Worm (Caenorhabditis elegans) whole organism, midembryonic: ENCODE data around the gene ins-31.

ENCODE experiments used
- T22C8.4 ChIP-seq: fragments of 200-800 bp; sonication (Bioruptor generic); IDR thresholded peaks from 2 replicates; pipeline ENCODE4 v1.3.6; 2022; ENCODE audit warnings: missing genetic modification characterization, missing compliant biosample characterization
- cog-1 ChIP-seq: sonication (generic microtip); optimal IDR thresholded peaks from 2 replicates; lab custom pipeline; 2016; ENCODE audit warnings: missing genetic modification characterization, missing compliant biosample characterization
- flt-1 ChIP-seq: fragments of 200-800 bp; sonication (Bioruptor generic); IDR thresholded peaks from 2 replicates; pipeline ENCODE4 v1.3.6; 2022; ENCODE audit warnings: missing genetic modification characterization, missing compliant biosample characterization
- klf-2 ChIP-seq: fragments of 200-800 bp; sonication (Bioruptor generic); conservative IDR thresholded peaks from 2 replicates; pipeline ENCODE4 v1.3.6; 2022; ENCODE audit warnings: missing genetic modification reagents, missing genetic modification characterization, missing compliant biosample characterization
- med-1 ChIP-seq: sonication (generic microtip); optimal IDR thresholded peaks from 2 replicates; lab custom pipeline; 2017; ENCODE audit warnings: missing genetic modification characterization, mild to moderate bottlenecking, missing compliant biosample characterization, antibody characterized with exemption, missing genetic modification reagents; ENCODE audit not compliant: insufficient read depth
- ref-1 ChIP-seq: fragments of 200-800 bp; sonication (Bioruptor generic); conservative IDR thresholded peaks from 2 replicates; pipeline ENCODE4 v1.3.6; 2022; ENCODE audit warnings: missing genetic modification reagents, missing genetic modification characterization, missing compliant biosample characterization
- ztf-23 ChIP-seq: fragments of 200-800 bp; sonication (Bioruptor generic); IDR thresholded peaks from 2 replicates; pipeline ENCODE4 v1.3.6; 2022; ENCODE audit warnings: missing genetic modification reagents, missing genetic modification characterization, missing compliant biosample characterization
- ztf-29 ChIP-seq: fragments of 200-800 bp; sonication (Bioruptor generic); IDR thresholded peaks from 2 replicates; pipeline ENCODE4 v1.3.6; 2022; ENCODE audit warnings: missing genetic modification reagents, missing genetic modification characterization, missing compliant biosample characterization

DNA sequence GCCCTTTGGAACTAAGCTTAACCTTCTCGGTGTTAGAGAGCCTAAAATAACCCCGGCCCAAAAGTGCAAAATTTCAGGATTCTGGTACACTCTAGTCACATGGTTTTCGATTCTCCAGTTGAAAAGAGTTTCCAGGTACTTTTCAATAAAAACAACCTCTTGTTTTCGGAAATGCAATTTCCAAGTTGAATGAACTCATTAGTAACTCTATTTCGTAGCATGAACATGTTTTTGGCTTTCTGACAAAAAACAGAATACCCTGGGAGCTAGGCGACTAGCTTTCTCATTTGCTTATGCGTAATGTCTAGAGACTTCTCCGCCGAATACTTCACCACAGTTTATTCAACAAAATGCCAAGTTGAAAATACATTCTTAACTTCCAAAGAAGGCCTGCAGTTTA, 3.6 kb upstream of the ins-31 start, which contains the start of gene srh-71:
- TF ChIP-seq klf-2, result no peak
- TF ChIP-seq T22C8.4 (GFP tag; lab: Robert Waterston, UW), result no peak
- TF ChIP-seq med-1 (GFP tag; lab: Kevin White, UChicago), result no peak
- no peak for TF ChIP-seq cog-1
- TF ChIP-seq flt-1 (GFP tag; lab: Robert Waterston, UW), result no peak
- TF ChIP-seq ref-1 (GFP tag; lab: Robert Waterston, UW), result no peak
- TF ChIP-seq ztf-23 (GFP tag; lab: Robert Waterston, UW), result no peak
- no peak for TF ChIP-seq ztf-29 (GFP tag; lab: Robert Waterston, UW)
